Worm (Caenorhabditis elegans): ENCODE results near the gene T04A8.13.

The T04A8.13 gene

ce11 chrIII:4756983-4757382 lies 50.2 kb downstream of the T04A8.13 start, which contains the start of gene fbxl-2:
Gene fbxl-2, plus strand, starts transcription at chrIII:4757260.
- TF ChIP-seq ceh-9 (tag; optimal IDR thresholded peaks at IDR 0.05), result no peak
- peak; percentile 59 for TF ChIP-seq hlh-6 (tag; optimal IDR thresholded peaks at IDR 0.05)
- peak; percentile 61 for TF ChIP-seq sdc-2 (tag; optimal IDR thresholded peaks at IDR 0.05)
- TF ChIP-seq C08G9.2 (tag; optimal IDR thresholded peaks at IDR 0.05), result peak; percentile 36
- peak; percentile 40 for TF ChIP-seq fkh-6 (tag; optimal IDR thresholded peaks at IDR 0.05)
- TF ChIP-seq fax-1 (tag; optimal IDR thresholded peaks at IDR 0.05), result peak; percentile 16
- TF ChIP-seq ahr-1 (tag; optimal IDR thresholded peaks at IDR 0.05), result peak; percentile 14
- TF ChIP-seq lin-11 (tag; optimal IDR thresholded peaks at IDR 0.05), result peak; percentile 52
- TF ChIP-seq npax-4 (tag; optimal IDR thresholded peaks at IDR 0.05), result no peak
- TF ChIP-seq pag-3 (tag; optimal IDR thresholded peaks at IDR 0.05; ENCODE audit: borderline replicate concordance), result no peak
- peak; percentile 90 for TF ChIP-seq nfya-1 (tag; optimal IDR thresholded peaks at IDR 0.05)
- TF ChIP-seq lim-6 (tag; optimal IDR thresholded peaks at IDR 0.05), result peak; percentile 58
- peak; percentile 95 for TF ChIP-seq ets-4 (tag; optimal IDR thresholded peaks at IDR 0.05)
- peak; percentile 89 for TF ChIP-seq ceh-14 (tag; optimal IDR thresholded peaks at IDR 0.05)
- peak; percentile 4 for TF ChIP-seq fkh-10 (GFP tag; optimal IDR thresholded peaks at IDR 0.05)
- no peak for TF ChIP-seq K02D7.2 (tag; optimal IDR thresholded peaks at IDR 0.05)
- peak; percentile 32 for TF ChIP-seq ceh-24 (tag; optimal IDR thresholded peaks at IDR 0.05)
- TF ChIP-seq odd-2 (tag; optimal IDR thresholded peaks at IDR 0.05), result no peak
- peak; percentile 89 for TF ChIP-seq dve-1 (tag; optimal IDR thresholded peaks at IDR 0.05)
- TF ChIP-seq ztf-16 (tag; optimal IDR thresholded peaks at IDR 0.05), result peak; percentile 33
- no peak for TF ChIP-seq T23F11.4 (GFP tag; optimal IDR thresholded peaks at IDR 0.05)
- TF ChIP-seq ttx-3 (tag; optimal IDR thresholded peaks at IDR 0.05), result peak; percentile 39
- TF ChIP-seq zip-5 (tag; optimal IDR thresholded peaks at IDR 0.05), result no peak
- TF ChIP-seq ceh-34 (tag; optimal IDR thresholded peaks at IDR 0.05), result peak; percentile 90
- TF ChIP-seq F13H6.1 (tag; optimal IDR thresholded peaks at IDR 0.05), result peak; percentile 53
- TF ChIP-seq tbx-7 (tag; optimal IDR thresholded peaks at IDR 0.05), result peak; percentile 20
- TF ChIP-seq Y22D7AL.16 (tag; optimal IDR thresholded peaks at IDR 0.05), result no peak
- no peak for TF ChIP-seq pax-1 (tag; optimal IDR thresholded peaks at IDR 0.05)
- peak; percentile 17 for TF ChIP-seq ceh-19 (GFP tag; optimal IDR thresholded peaks at IDR 0.05)
- TF ChIP-seq hlh-30 (tag; optimal IDR thresholded peaks at IDR 0.05; ENCODE audit: insufficient read depth), result peak; percentile 73
- TF ChIP-seq K09A11.1 (tag; optimal IDR thresholded peaks at IDR 0.05; ENCODE audit: insufficient read depth), result no peak
- TF ChIP-seq dmd-4 (tag; optimal IDR thresholded peaks at IDR 0.05; ENCODE audit: borderline replicate concordance), result peak; percentile 44
- peak; percentile 71 for TF ChIP-seq tbx-2 (tag; optimal IDR thresholded peaks at IDR 0.05)
- no peak for TF ChIP-seq elt-4 (tag; optimal IDR thresholded peaks at IDR 0.05)
- peak; percentile 57 for TF ChIP-seq sox-4 (tag; optimal IDR thresholded peaks at IDR 0.05)
- TF ChIP-seq hlh-13 (GFP tag; optimal IDR thresholded peaks at IDR 0.05), result no peak
- TF ChIP-seq pqm-1 (tag; optimal IDR thresholded peaks at IDR 0.05), result peak; percentile 9
- TF ChIP-seq pha-2 (tag; optimal IDR thresholded peaks at IDR 0.05), result peak; percentile 72
- no peak for TF ChIP-seq C38D4.7 (GFP tag; optimal IDR thresholded peaks at IDR 0.05)
- TF ChIP-seq unc-3 (GFP tag; conservative IDR thresholded peaks at IDR 0.05), result peak; percentile 70
- peak; percentile 49 for TF ChIP-seq unc-3 (tag; optimal IDR thresholded peaks at IDR 0.05)
- peak; percentile 54 for TF ChIP-seq ceh-2 (tag; optimal IDR thresholded peaks at IDR 0.05)
- no peak for TF ChIP-seq ceh-45 (GFP tag; IDR thresholded peaks at IDR 0.05)
- peak; percentile 63 for TF ChIP-seq syd-9 (tag; optimal IDR thresholded peaks at IDR 0.05)
- TF ChIP-seq che-1 (tag; optimal IDR thresholded peaks at IDR 0.05), result peak; percentile 48
- no peak for TF ChIP-seq nhr-11 (tag; optimal IDR thresholded peaks at IDR 0.05)
- no peak for TF ChIP-seq ceh-22 (tag; optimal IDR thresholded peaks at IDR 0.05)
- TF ChIP-seq unc-86 (tag; optimal IDR thresholded peaks at IDR 0.05), result peak; percentile 76
- TF ChIP-seq pat-9 (tag; optimal IDR thresholded peaks at IDR 0.05), result peak; percentile 64
- TF ChIP-seq ceh-48 (tag; optimal IDR thresholded peaks at IDR 0.05), result peak; percentile 54
- peak; percentile 57 for TF ChIP-seq gmeb-2 (tag; optimal IDR thresholded peaks at IDR 0.05)
- peak; percentile 71 for TF ChIP-seq ceh-6 (GFP tag; optimal IDR thresholded peaks at IDR 0.05)
- TF ChIP-seq ref-2 (tag; optimal IDR thresholded peaks at IDR 0.05), result peak; percentile 86

Data from whole organism, late embryonic.